Fruit fly (Drosophila melanogaster): Measurements from ENCODE around the gene Sol1.

Sol1 gene

dm6 chr3R:12382563-12382962 is 3.5 kb upstream of the Sol1 start, which contains the start of gene CG10035:
CG10035 (minus strand) TSS chr3R:12382691.
- TF ChIP-seq Ets98B (GFP tag; IDR thresholded peaks at IDR 0.05) (no peak), CG4496 (GFP tag; IDR thresholded peaks at IDR 0.05) (no peak), gl (tag; optimal IDR thresholded peaks at IDR 0.05) (no peak), CG32121 (GFP tag; IDR thresholded peaks at IDR 0.05) (no peak), D1 (tag; optimal IDR thresholded peaks at IDR 0.05) (no peak), Pif1A (GFP tag; optimal IDR thresholded peaks at IDR 0.05) (no peak), fd96Ca (GFP tag; IDR thresholded peaks at IDR 0.05) (no peak), CG8159 (tag; optimal IDR thresholded peaks at IDR 0.05) (no peak), CG15710 (tag; optimal IDR thresholded peaks at IDR 0.05) (no peak), CG8301 (tag; optimal IDR thresholded peaks at IDR 0.05) (no peak), CG34367 (tag; optimal IDR thresholded peaks at IDR 0.05) (no peak), CG10348 (GFP tag; IDR thresholded peaks at IDR 0.05) (no peak), CG14655 (GFP tag; optimal IDR thresholded peaks at IDR 0.05) (no peak), EcR (GFP tag; optimal IDR thresholded peaks at IDR 0.05) (no peak), CG12605 (GFP tag; IDR thresholded peaks at IDR 0.05) (no peak), CG13204 (GFP tag; optimal IDR thresholded peaks at IDR 0.05) (no peak), CG17806 (tag; optimal IDR thresholded peaks at IDR 0.05) (no peak), Snoo (tag; optimal IDR thresholded peaks at IDR 0.05) (no peak), Pif1B (GFP tag; optimal IDR thresholded peaks at IDR 0.05) (no peak)

- TF ChIP-seq Ets98B (GFP tag; IDR thresholded peaks at IDR 0.05), result no peak
- TF ChIP-seq EcR (GFP tag; optimal IDR thresholded peaks at IDR 0.05), result no peak
- TF ChIP-seq rn (GFP tag; IDR thresholded peaks at IDR 0.05), result no peak
- no peak for TF ChIP-seq CG9948 (tag; optimal IDR thresholded peaks at IDR 0.05)
- TF ChIP-seq CG8159 (tag; optimal IDR thresholded peaks at IDR 0.05), result no peak
- no peak for TF ChIP-seq Pif1A (GFP tag; optimal IDR thresholded peaks at IDR 0.05)
These were observed 3.0 kb upstream of the Sol1 start, which contains the start of gene GstD11 for dm6 chr3R:12383036-12383435. GstD11 (plus strand) TSS chr3R:12383336.

- TF ChIP-seq CG32121 (GFP tag; IDR thresholded peaks at IDR 0.05), result no peak
- TF ChIP-seq D1 (tag; optimal IDR thresholded peaks at IDR 0.05), result peak; percentile 71
- TF ChIP-seq CG10348 (GFP tag; IDR thresholded peaks at IDR 0.05), result no peak
These were observed 2.3 kb upstream of the Sol1 start for dm6 chr3R:12383784-12384183.

- TF ChIP-seq CG9948 (tag; optimal IDR thresholded peaks at IDR 0.05) (no peak), CG4496 (GFP tag; IDR thresholded peaks at IDR 0.05) (peak; percentile 84), Ets98B (GFP tag; IDR thresholded peaks at IDR 0.05) (peak; percentile 12; the same call in 1 of the 2 replicates)
These were observed 1.8 kb upstream of the Sol1 start for dm6 chr3R:12384274-12384673.

DNA sequence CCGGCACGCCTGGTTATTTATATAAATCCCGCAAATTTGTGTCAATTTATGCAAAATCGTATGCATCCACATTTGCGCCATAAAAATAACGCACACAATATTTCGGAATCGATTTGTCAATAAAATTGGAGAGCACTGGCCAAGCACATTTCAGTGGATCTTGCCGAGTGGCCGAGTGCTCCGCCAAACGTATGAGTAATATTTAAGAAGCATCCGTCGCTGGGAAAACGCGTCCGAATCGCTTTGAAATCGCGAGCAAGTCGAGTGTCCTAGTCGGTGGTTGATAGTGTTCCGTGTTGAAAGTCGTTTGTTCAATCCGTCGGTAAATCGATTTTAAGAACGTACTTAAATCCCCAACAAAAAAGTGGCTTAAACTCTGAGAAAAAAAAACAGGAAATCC is 916 bp downstream of the Sol1 start, which contains the start of gene CG33098:
CG33098 (plus strand) TSS at position 224 of the 400 bp plus-strand sequence.
- TF ChIP-seq CG12605 (GFP tag; IDR thresholded peaks at IDR 0.05), result no peak
- TF ChIP-seq CG10348 (GFP tag; IDR thresholded peaks at IDR 0.05), result no peak

DNA sequence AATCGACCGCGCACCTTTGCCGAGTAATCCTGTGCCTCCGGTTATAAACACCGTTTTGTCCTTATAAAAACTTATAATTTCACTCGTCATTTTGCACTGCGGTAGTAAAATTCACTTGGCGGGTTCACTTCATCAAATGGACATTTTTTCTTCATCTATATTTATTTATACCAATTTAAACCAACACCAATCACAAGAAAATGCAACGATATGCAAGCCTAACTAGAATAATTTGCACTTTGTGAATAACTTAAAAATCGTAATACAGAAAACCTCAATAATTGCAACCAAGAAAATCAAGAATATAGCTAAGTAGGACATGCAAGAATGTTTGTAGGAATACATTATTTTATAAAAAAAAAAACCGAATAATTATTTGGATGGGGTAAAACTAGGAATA is 9.8 kb downstream of the Sol1 start, which contains the start of the genes CG10096 and CG10097:
CG10096 (minus strand) TSS at position 101 of the 400 bp plus-strand sequence.
CG10097 (minus strand) TSS at position 101 of the 400 bp plus-strand sequence.
- TF ChIP-seq CG8301 (tag; optimal IDR thresholded peaks at IDR 0.05) (no peak), CG15710 (tag; optimal IDR thresholded peaks at IDR 0.05) (no peak), CG17806 (tag; optimal IDR thresholded peaks at IDR 0.05) (no peak), Snoo (tag; optimal IDR thresholded peaks at IDR 0.05) (no peak), CG4496 (GFP tag; IDR thresholded peaks at IDR 0.05) (no peak), Pif1A (GFP tag; optimal IDR thresholded peaks at IDR 0.05) (no peak), CG12605 (GFP tag; IDR thresholded peaks at IDR 0.05) (no peak), CG34367 (tag; optimal IDR thresholded peaks at IDR 0.05) (no peak), CG8159 (tag; optimal IDR thresholded peaks at IDR 0.05) (no peak), CG10348 (GFP tag; IDR thresholded peaks at IDR 0.05) (no peak), Pif1B (GFP tag; optimal IDR thresholded peaks at IDR 0.05) (no peak), EcR (GFP tag; optimal IDR thresholded peaks at IDR 0.05) (no peak), fd96Ca (GFP tag; IDR thresholded peaks at IDR 0.05) (no peak), gl (tag; optimal IDR thresholded peaks at IDR 0.05) (no peak), rn (GFP tag; IDR thresholded peaks at IDR 0.05) (no peak), CG9948 (tag; optimal IDR thresholded peaks at IDR 0.05) (no peak)

DNA sequence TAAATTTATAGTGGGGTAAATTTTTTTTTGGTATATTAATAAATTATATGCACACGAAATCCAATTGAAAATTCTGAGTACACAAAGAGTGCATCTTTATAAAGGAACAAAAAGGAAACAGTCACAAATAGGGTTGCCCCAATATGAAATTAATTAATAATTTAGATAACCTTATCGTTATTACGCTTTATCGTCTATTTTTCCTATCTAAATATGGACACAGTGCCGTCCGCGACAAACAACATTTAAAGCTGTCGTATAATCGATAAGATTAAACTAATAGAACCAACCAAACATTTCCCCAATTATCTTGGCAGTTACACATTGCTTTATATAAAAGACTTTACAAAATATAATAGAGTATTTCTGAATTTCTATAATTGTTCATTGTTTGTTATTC is 12.0 kb downstream of the Sol1 start:
- TF ChIP-seq Ets98B (GFP tag; IDR thresholded peaks at IDR 0.05) (no peak), fd96Ca (GFP tag; IDR thresholded peaks at IDR 0.05) (no peak), EcR (GFP tag; optimal IDR thresholded peaks at IDR 0.05) (no peak), CG9948 (tag; optimal IDR thresholded peaks at IDR 0.05) (no peak), CG4496 (GFP tag; IDR thresholded peaks at IDR 0.05) (no peak), CG12605 (GFP tag; IDR thresholded peaks at IDR 0.05) (no peak), CG8159 (tag; optimal IDR thresholded peaks at IDR 0.05) (no peak), CG13204 (GFP tag; optimal IDR thresholded peaks at IDR 0.05) (no peak), CG14655 (GFP tag; optimal IDR thresholded peaks at IDR 0.05) (no peak), Pif1A (GFP tag; optimal IDR thresholded peaks at IDR 0.05) (no peak), CG32121 (GFP tag; IDR thresholded peaks at IDR 0.05) (no peak), CG8301 (tag; optimal IDR thresholded peaks at IDR 0.05) (no peak), CG15710 (tag; optimal IDR thresholded peaks at IDR 0.05) (no peak), CG34367 (tag; optimal IDR thresholded peaks at IDR 0.05) (no peak), CG10348 (GFP tag; IDR thresholded peaks at IDR 0.05) (no peak), CG17806 (tag; optimal IDR thresholded peaks at IDR 0.05) (no peak), gl (tag; optimal IDR thresholded peaks at IDR 0.05) (no peak), Pif1B (GFP tag; optimal IDR thresholded peaks at IDR 0.05) (no peak), rn (GFP tag; IDR thresholded peaks at IDR 0.05) (no peak)
